Fruit fly (Drosophila melanogaster) whole organism, embryonic: ENCODE results near the gene CG31141.

Experiments used
- ATbp ChIP-seq: fragments of 200-800 bp; sonication (Bioruptor generic); optimal IDR thresholded peaks from 2 replicates; lab custom pipeline; 2017; ENCODE audit warnings: missing biosample characterization, mild to moderate bottlenecking, missing genetic modification characterization, missing genetic modification reagents
- Abd-B ChIP-seq: fragments of 200-800 bp; sonication (Bioruptor generic); optimal IDR thresholded peaks from 2 replicates; lab custom pipeline; 2018; ENCODE audit warnings: missing biosample characterization, mild to moderate bottlenecking, missing genetic modification characterization, moderate library complexity
- Ada2b ChIP-seq: fragments of 200-800 bp; sonication (Bioruptor generic); IDR thresholded peaks from 2 replicates; pipeline ENCODE4 v1.3.6; 2022; ENCODE audit warnings: missing biosample characterization, missing genetic modification characterization
- Awh ChIP-seq: fragments of 200-800 bp; sonication (Bioruptor generic); IDR thresholded peaks from 2 replicates; pipeline ENCODE4, ENCODE4 v1.3.6; 2022; ENCODE audit warnings: missing biosample characterization, missing genetic modification characterization
- CG11085 ChIP-seq: fragments of 200-800 bp; sonication (Bioruptor generic); IDR thresholded peaks from 2 replicates; pipeline ENCODE4 v1.3.6; 2022; ENCODE audit warnings: missing biosample characterization, missing genetic modification characterization
- CG11504 ChIP-seq: fragments of 200-800 bp; sonication (Bioruptor generic); optimal IDR thresholded peaks from 3 replicates; lab custom pipeline; 2019; ENCODE audit warnings: missing biosample characterization, mild to moderate bottlenecking, missing genetic modification characterization, moderate library complexity
- CG12104 ChIP-seq: fragments of 200-800 bp; sonication (Bioruptor generic); optimal IDR thresholded peaks from 3 replicates; lab custom pipeline; 2016; ENCODE audit warnings: missing biosample characterization, missing genetic modification characterization
- CG13287 ChIP-seq: fragments of 200-800 bp; sonication (Bioruptor generic); IDR thresholded peaks from 2 replicates; pipeline ENCODE4 v1.3.6; 2022; ENCODE audit warnings: missing biosample characterization, missing genetic modification characterization; ENCODE audit not compliant: partially characterized antibody
- CG14667 ChIP-seq: fragments of 200-800 bp; sonication (Bioruptor generic); IDR thresholded peaks from 2 replicates; pipeline ENCODE4 v1.3.6; 2022; ENCODE audit warnings: missing biosample characterization, missing genetic modification characterization
- CG14860 ChIP-seq: fragments of 200-800 bp; sonication (Bioruptor generic); IDR thresholded peaks from 3 replicates; pipeline ENCODE4 v1.3.6; 2022; ENCODE audit warnings: missing biosample characterization, missing genetic modification characterization; ENCODE audit not compliant: partially characterized antibody
- CG15073 ChIP-seq: fragments of 200-800 bp; sonication (Bioruptor generic); optimal IDR thresholded peaks from 2 replicates; lab custom pipeline; 2016; ENCODE audit warnings: missing biosample characterization, missing genetic modification characterization
- CG1529 ChIP-seq: fragments of 200-800 bp; sonication (Bioruptor generic); optimal IDR thresholded peaks from 3 replicates; lab custom pipeline; 2018; ENCODE audit warnings: missing biosample characterization, missing genetic modification characterization
- CG15696 ChIP-seq: fragments of 200-800 bp; sonication (Bioruptor generic); optimal IDR thresholded peaks from 2 replicates; lab custom pipeline; 2019; ENCODE audit warnings: missing biosample characterization, mild to moderate bottlenecking, missing genetic modification characterization, moderate library complexity
- CG17361 ChIP-seq: fragments of 200-800 bp; sonication (Bioruptor generic); IDR thresholded peaks from 3 replicates; pipeline ENCODE4 v1.3.6; 2022; ENCODE audit warnings: missing biosample characterization, missing genetic modification characterization
- CG18262 ChIP-seq: fragments of 200-800 bp; optimal IDR thresholded peaks from 3 replicates; lab custom pipeline; 2019; ENCODE audit warnings: missing biosample characterization, mild to moderate bottlenecking, missing genetic modification characterization, moderate library complexity
- CG2889 ChIP-seq: fragments of 200-800 bp; sonication (Bioruptor generic); IDR thresholded peaks from 3 replicates; pipeline ENCODE4 v1.3.6; 2022; ENCODE audit warnings: missing biosample characterization, missing genetic modification characterization
- CG31441 ChIP-seq: fragments of 200-800 bp; sonication (Bioruptor generic); IDR thresholded peaks from 2 replicates; pipeline ENCODE4 v1.3.6; 2022; ENCODE audit warnings: missing biosample characterization, missing genetic modification characterization
- CG32532 ChIP-seq: fragments of 200-800 bp; sonication (Bioruptor generic); IDR thresholded peaks from 2 replicates; pipeline ENCODE4 v1.3.6; 2022; ENCODE audit warnings: missing biosample characterization, missing genetic modification characterization
- CG3838 ChIP-seq: fragments of 200-800 bp; sonication (Bioruptor generic); optimal IDR thresholded peaks from 3 replicates; lab custom pipeline; 2016; ENCODE audit warnings: missing biosample characterization, missing genetic modification characterization
- CG4617 ChIP-seq: fragments of 200-800 bp; sonication (Bioruptor generic); optimal IDR thresholded peaks from 3 replicates; lab custom pipeline; 2016; ENCODE audit warnings: missing biosample characterization, missing genetic modification characterization, borderline replicate concordance
- CG4820 ChIP-seq: fragments of 200-800 bp; sonication (Bioruptor generic); optimal IDR thresholded peaks from 3 replicates; lab custom pipeline; 2016; ENCODE audit warnings: missing biosample characterization, missing genetic modification characterization
- CG6689 ChIP-seq: fragments of 200-800 bp; sonication (Bioruptor generic); IDR thresholded peaks from 2 replicates; pipeline ENCODE4 v1.3.6; 2022; ENCODE audit warnings: missing biosample characterization, missing genetic modification characterization
- Doc2 ChIP-seq: fragments of 200-800 bp; sonication (Bioruptor generic); IDR thresholded peaks from 2 replicates; pipeline ENCODE4 v1.3.6; 2022; ENCODE audit warnings: missing biosample characterization, missing genetic modification characterization
- Dp ChIP-seq: fragments of 200-800 bp; sonication (Bioruptor generic); optimal IDR thresholded peaks from 2 replicates; lab custom pipeline; 2018; ENCODE audit warnings: missing biosample characterization, mild to moderate bottlenecking, missing genetic modification characterization, moderate library complexity
- Fer1 ChIP-seq: fragments of 200-800 bp; sonication (Bioruptor generic); optimal IDR thresholded peaks from 2 replicates; lab custom pipeline; 2017; ENCODE audit warnings: missing biosample characterization, mild to moderate bottlenecking, missing genetic modification characterization
- HmgZ ChIP-seq: fragments of 200-800 bp; sonication (Bioruptor generic); optimal IDR thresholded peaks from 2 replicates; lab custom pipeline; 2018; ENCODE audit warnings: missing biosample characterization, mild to moderate bottlenecking, missing genetic modification characterization
- Hsf ChIP-seq: fragments of 200-800 bp; sonication (Bioruptor generic); optimal IDR thresholded peaks from 3 replicates; lab custom pipeline; 2016; ENCODE audit warnings: missing biosample characterization, missing genetic modification characterization
- Mes4 ChIP-seq: fragments of 200-800 bp; sonication (Bioruptor generic); optimal IDR thresholded peaks from 2 replicates; lab custom pipeline; 2016; ENCODE audit warnings: missing biosample characterization, missing genetic modification characterization
- br ChIP-seq: fragments of >200 bp; optimal IDR thresholded peaks from 2 replicates; lab custom pipeline; 2017
- bsh ChIP-seq, 2 experiments: fragments of 200-800 bp; sonication (Bioruptor generic); optimal IDR thresholded peaks; 2 replicates each; lab custom pipeline; 2017 to 2018; ENCODE audit warnings: mild to moderate bottlenecking in 2 of 2, missing biosample characterization in 2 of 2, missing genetic modification characterization in 2 of 2, moderate library complexity in 1 of 2
- cad ChIP-seq: fragments of >200 bp; optimal IDR thresholded peaks from 2 replicates; lab custom pipeline; 2017; ENCODE audit warnings: missing biosample characterization, missing genetic modification characterization
- da ChIP-seq: fragments of 200-800 bp; sonication (Bioruptor generic); optimal IDR thresholded peaks from 2 replicates; lab custom pipeline; 2016; ENCODE audit warnings: missing biosample characterization, missing genetic modification characterization
- dimm ChIP-seq: fragments of 200-800 bp; sonication (Bioruptor generic); IDR thresholded peaks from 2 replicates; pipeline ENCODE4 v1.3.6; 2022; ENCODE audit warnings: missing biosample characterization, missing genetic modification characterization
- disco-r ChIP-seq: fragments of 200-800 bp; sonication (Bioruptor generic); optimal IDR thresholded peaks from 2 replicates; lab custom pipeline; 2016; ENCODE audit warnings: missing biosample characterization, missing genetic modification characterization
- dmrt99B ChIP-seq: fragments of 200-800 bp; sonication (Bioruptor generic); optimal IDR thresholded peaks from 2 replicates; lab custom pipeline; 2018; ENCODE audit warnings: missing biosample characterization, mild to moderate bottlenecking, missing genetic modification characterization, moderate library complexity
- dysf ChIP-seq: fragments of 200-800 bp; sonication (Bioruptor generic); IDR thresholded peaks from 3 replicates; pipeline ENCODE4 v1.3.6; 2022; ENCODE audit warnings: missing biosample characterization, missing genetic modification characterization
- gsb ChIP-seq: fragments of 200-800 bp; sonication (Bioruptor generic); IDR thresholded peaks from 2 replicates; pipeline ENCODE4 v1.3.6; 2022; ENCODE audit warnings: missing biosample characterization, missing genetic modification characterization
- hbn ChIP-seq: fragments of 200-800 bp; sonication (Bioruptor generic); IDR thresholded peaks from 2 replicates; pipeline ENCODE4 v1.3.6; 2022; ENCODE audit warnings: missing biosample characterization, missing genetic modification characterization; ENCODE audit not compliant: partially characterized antibody
- hkb ChIP-seq, 2 experiments: fragments of 200-800 bp in 1 of 2; fragments of >200 bp in 1 of 2; sonication (Bioruptor generic) in 1 of 2; IDR thresholded peaks in 1 of 2; optimal IDR thresholded peaks in 1 of 2; 2 replicates each; pipeline versions ENCODE4 v1.3.6 to Lab custom; 2017 to 2022; ENCODE audit warnings: missing biosample characterization in 1 of 2, missing genetic modification characterization in 1 of 2
- insv ChIP-seq, 2 experiments: fragments of 200-800 bp; sonication (Bioruptor generic); optimal IDR thresholded peaks; 3 replicates each; lab custom pipeline; 2016 to 2018; ENCODE audit warnings: missing biosample characterization in 2 of 2, missing genetic modification characterization in 2 of 2
- jumu ChIP-seq: fragments of 200-800 bp; sonication (Bioruptor generic); optimal IDR thresholded peaks from 3 replicates; lab custom pipeline; 2016; ENCODE audit warnings: missing biosample characterization, missing genetic modification characterization
- kni ChIP-seq: fragments of 200-800 bp; sonication (Bioruptor generic); optimal IDR thresholded peaks from 3 replicates; lab custom pipeline; 2017; ENCODE audit warnings: mild to moderate bottlenecking, missing biosample characterization, missing genetic modification reagents, missing genetic modification characterization
- nau ChIP-seq: fragments of 200-800 bp; sonication (Bioruptor generic); optimal IDR thresholded peaks from 3 replicates; lab custom pipeline; 2017; ENCODE audit warnings: missing biosample characterization, mild to moderate bottlenecking, missing genetic modification characterization, missing genetic modification reagents
- odd ChIP-seq: fragments of 200-800 bp; sonication (Bioruptor generic); optimal IDR thresholded peaks from 2 replicates; lab custom pipeline; 2017; ENCODE audit warnings: missing biosample characterization, mild to moderate bottlenecking, missing genetic modification characterization
- pan ChIP-seq, 4 experiments: fragments of >200 bp in 3 of 4; fragments of 200-800 bp in 1 of 4; sonication (Bioruptor generic) in 1 of 4; optimal IDR thresholded peaks in 3 of 4; IDR thresholded peaks in 1 of 4; 2 replicates each; pipeline versions ENCODE4 v1.3.6 to Lab custom; 2017 to 2022; ENCODE audit warnings: missing biosample characterization in 2 of 4, missing genetic modification characterization in 2 of 4, mixed read lengths in 1 of 4
- pho ChIP-seq: fragments of 200-800 bp; sonication (Bioruptor generic); optimal IDR thresholded peaks from 2 replicates; lab custom pipeline; 2016; ENCODE audit warnings: missing biosample characterization, missing genetic modification characterization
- so ChIP-seq: fragments of 200-800 bp; sonication (Bioruptor generic); IDR thresholded peaks from 3 replicates; pipeline ENCODE4 v1.3.6; 2022; ENCODE audit warnings: missing biosample characterization, missing genetic modification characterization
- tap ChIP-seq: fragments of 200-800 bp; optimal IDR thresholded peaks from 3 replicates; lab custom pipeline; 2019; ENCODE audit warnings: missing biosample characterization, mild to moderate bottlenecking, missing genetic modification characterization, moderate library complexity
- tin ChIP-seq: fragments of 200-800 bp; sonication (Bioruptor generic); optimal IDR thresholded peaks from 3 replicates; lab custom pipeline; 2016; ENCODE audit warnings: missing biosample characterization, missing genetic modification characterization
- tio ChIP-seq: fragments of 200-800 bp; sonication (Bioruptor generic); optimal IDR thresholded peaks from 2 replicates; lab custom pipeline; 2017; ENCODE audit warnings: missing biosample characterization, missing genetic modification characterization, inconsistent platforms
- toy ChIP-seq: fragments of 200-800 bp; sonication (Bioruptor generic); IDR thresholded peaks from 2 replicates; pipeline ENCODE4 v1.3.6; 2022; ENCODE audit warnings: missing biosample characterization, missing genetic modification characterization

Gene CG31141

DNA sequence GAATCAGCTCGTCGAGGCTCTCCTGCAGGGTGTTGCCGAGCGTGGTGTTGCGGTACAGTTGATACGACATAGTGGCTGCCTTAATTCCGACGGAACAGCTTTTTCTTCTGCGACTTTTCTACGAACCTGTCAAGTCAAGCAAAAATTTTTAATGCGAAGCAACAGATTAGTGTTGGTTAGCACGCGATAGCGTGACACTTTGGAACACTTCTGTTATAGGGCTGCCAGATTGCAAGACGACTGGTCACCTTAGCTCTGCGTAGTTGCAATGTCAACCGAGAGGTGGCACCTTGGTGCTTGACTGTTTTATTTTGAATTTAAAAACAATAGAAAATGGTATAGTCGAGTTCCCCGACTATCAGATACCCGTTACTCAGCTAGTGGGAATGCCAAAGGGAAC, 32.2 kb upstream of the CG31141 start, which contains the start of gene TfIIA-S (continued):
- TF ChIP-seq odd (no peak), nau (no peak), CG4617 (GFP tag; lab: Kevin White, UChicago) (peak; percentile 94), Mes4 (peak; percentile 65), dmrt99B (no peak), CG1529 (no peak), CG12104 (no peak), CG14860 (no peak), Abd-B (GFP tag; lab: Kevin White, UChicago) (peak; percentile 62), disco-r (GFP tag; lab: Kevin White, UChicago) (peak; percentile 60), CG4820 (peak; percentile 54), HmgZ (peak; percentile 95), CG18262 (peak; percentile 15), ATbp (peak; percentile 43), gsb (no peak), Ada2b (GFP tag; lab: Robert Waterston, UW) (no peak), so (no peak), CG11085 (no peak), pho (GFP tag; lab: Kevin White, UChicago) (peak; percentile 80), tin (GFP tag; lab: Kevin White, UChicago) (peak; percentile 81), Doc2 (GFP tag; lab: Robert Waterston, UW) (no peak), CG15696 (tag; lab: Kevin White, UChicago) (peak; percentile 46), Dp (peak; percentile 85), cad (GFP tag; lab: Kevin White, UChicago) (no peak), CG32532 (GFP tag; lab: Robert Waterston, UW) (no peak), br (lab: Kevin White, UChicago) (no peak), jumu (GFP tag; lab: Kevin White, UChicago) (peak; percentile 86), dysf (GFP tag; lab: Robert Waterston, UW) (no peak), Fer1 (GFP tag; lab: Kevin White, UChicago) (peak; percentile 82), Awh (no peak), CG15073 (GFP tag; lab: Kevin White, UChicago) (no peak), CG13287 (GFP tag; lab: Robert Waterston, UW) (no peak), CG11504 (tag; lab: Kevin White, UChicago) (no peak), toy (GFP tag; lab: Robert Waterston, UW) (no peak), CG6689 (GFP tag; lab: Robert Waterston, UW) (no peak), tio (GFP tag; lab: Kevin White, UChicago) (no peak), da (GFP tag; lab: Kevin White, UChicago) (peak; percentile 10), CG2889 (GFP tag; lab: Robert Waterston, UW) (no peak), Hsf (GFP tag; lab: Kevin White, UChicago) (peak; percentile 78), tap (tag; lab: Kevin White, UChicago) (no peak), CG3838 (no peak), kni (GFP tag; lab: Kevin White, UChicago) (peak; percentile 58), dimm (GFP tag; lab: Robert Waterston, UW) (no peak), CG17361 (GFP tag; lab: Robert Waterston, UW) (no peak), bsh (GFP tag; optimal IDR thresholded peaks at IDR 0.05; lab: Kevin White, UChicago) (peak in 1 of 2 experiments; percentile 49), CG31441 (no peak), CG14667 (no peak), pan (optimal IDR thresholded peaks at IDR 0.05; lab: Kevin White, UChicago) (no peak), pan (GFP tag; optimal IDR thresholded peaks at IDR 0.05 in 1 of 2, IDR thresholded peaks at IDR 0.05 in 1 of 2) (no peak), hkb (optimal IDR thresholded peaks at IDR 0.05; lab: Kevin White, UChicago) (peak; percentile 55), hkb (GFP tag; IDR thresholded peaks at IDR 0.05; lab: Robert Waterston, UW) (no peak), hbn (GFP tag; lab: Robert Waterston, UW) (no peak), insv (GFP tag; optimal IDR thresholded peaks at IDR 0.05; lab: Kevin White, UChicago) (peak in 1 of 2 experiments; percentile 44)
